Worm (Caenorhabditis elegans) whole organism, young adult: Measurements from ENCODE around the gene W02D7.5.

Experiments used
- B0336.3 ChIP-seq: fragments of 200-800 bp; sonication (Bioruptor generic); IDR thresholded peaks from 2 replicates; pipeline ENCODE4 v1.3.6; 2022; ENCODE audit warnings: missing genetic modification characterization, missing compliant biosample characterization
- Y67H2A.10 ChIP-seq: fragments of 200-800 bp; sonication (Bioruptor generic); conservative IDR thresholded peaks from 2 replicates; pipeline ENCODE4 v1.3.6; 2022; ENCODE audit warnings: missing genetic modification reagents, missing genetic modification characterization, missing compliant biosample characterization
- atf-7 ChIP-seq: sonication (generic microtip); optimal IDR thresholded peaks from 2 replicates; lab custom pipeline; 2017; ENCODE audit warnings: mild to moderate bottlenecking, missing genetic modification characterization, missing compliant biosample characterization
- ccch-3 ChIP-seq: fragments of 200-800 bp; sonication (Bioruptor generic); optimal IDR thresholded peaks from 2 replicates; lab custom pipeline; 2018; ENCODE audit warnings: mild to moderate bottlenecking, missing genetic modification characterization, missing compliant biosample characterization
- dox-1 ChIP-seq: fragments of 200-800 bp; sonication (Bioruptor generic); IDR thresholded peaks from 2 replicates; pipeline ENCODE4 v1.3.6; 2022; ENCODE audit warnings: missing genetic modification reagents, missing genetic modification characterization, missing compliant biosample characterization
- unc-62 ChIP-seq: fragments of 150-350 bp; optimal IDR thresholded peaks from 2 replicates; lab custom pipeline; 2014; ENCODE audit warnings: missing biosample characterization, missing genetic modification reagents, missing genetic modification characterization
- ztf-25 ChIP-seq: fragments of 200-800 bp; sonication (Bioruptor generic); IDR thresholded peaks from 2 replicates; pipeline ENCODE4 v1.3.6; 2022; ENCODE audit warnings: missing genetic modification reagents, missing genetic modification characterization, missing compliant biosample characterization
- ztf-6 ChIP-seq: fragments of 200-800 bp; sonication (Bioruptor generic); IDR thresholded peaks from 2 replicates; pipeline ENCODE4 v1.3.6; 2022; ENCODE audit warnings: missing genetic modification reagents, missing genetic modification characterization, missing compliant biosample characterization

- no peak for TF ChIP-seq dox-1 (GFP tag; lab: Robert Waterston, UW)
- TF ChIP-seq ztf-6 (GFP tag; lab: Robert Waterston, UW), result no peak
- TF ChIP-seq atf-7 (tag; lab: Kevin White, UChicago), result no peak
- TF ChIP-seq Y67H2A.10 (GFP tag; lab: Robert Waterston, UW), result no peak
- TF ChIP-seq unc-62, result no peak
- no peak for TF ChIP-seq B0336.3
- no peak for TF ChIP-seq ccch-3 (GFP tag; lab: Kevin White, UChicago)
- no peak for TF ChIP-seq ztf-25 (GFP tag; lab: Robert Waterston, UW)
Measured at ce11 chrV:8284800-8285199, 14.2 kb downstream of the W02D7.5 start, which contains the start of gene slc-17.5.
